Fruit fly (Drosophila melanogaster): ENCODE data around the gene CG13937.

- TF ChIP-seq Asciz (GFP tag; optimal IDR thresholded peaks at IDR 0.05): no peak
- no peak for TF ChIP-seq cas (GFP tag; IDR thresholded peaks at IDR 0.05)
- no peak for TF ChIP-seq CG18764 (GFP tag; optimal IDR thresholded peaks at IDR 0.05)
- no peak for TF ChIP-seq CG33213 (GFP tag; optimal IDR thresholded peaks at IDR 0.05)
- TF ChIP-seq Trl (optimal IDR thresholded peaks at IDR 0.05): no peak
- no peak for TF ChIP-seq Trl (GFP tag; optimal IDR thresholded peaks at IDR 0.05)
- no peak for TF ChIP-seq CG11504 (tag; optimal IDR thresholded peaks at IDR 0.05)
- TF ChIP-seq CG5180 (GFP tag; optimal IDR thresholded peaks at IDR 0.05): no peak
- TF ChIP-seq Blimp-1 (GFP tag; optimal IDR thresholded peaks at IDR 0.05): no peak
- TF ChIP-seq tap (tag; optimal IDR thresholded peaks at IDR 0.05): no peak
- no peak for TF ChIP-seq CG16815 (GFP tag; optimal IDR thresholded peaks at IDR 0.05)
Observed at dm6 chr3L:1916617-1917016, 33.8 kb upstream of the CG13937 start.

Measured in whole organism, embryonic.